Fruit fly (Drosophila melanogaster): ENCODE measurements around the gene t.

dm6 chrX:9251212-9251877, 28.3 kb upstream of the t start:
- TF ChIP-seq psq (optimal IDR thresholded peaks at IDR 0.05) (no peak), Sin3A (optimal IDR thresholded peaks at IDR 0.05) (no peak), insv (optimal IDR thresholded peaks at IDR 0.05) (no peak), h (optimal IDR thresholded peaks at IDR 0.05) (no peak)

Data from Kc167 (cell line).